Fruit fly (Drosophila melanogaster): Measurements from ENCODE around the gene Sry-beta.

Sry-beta gene

DNA sequence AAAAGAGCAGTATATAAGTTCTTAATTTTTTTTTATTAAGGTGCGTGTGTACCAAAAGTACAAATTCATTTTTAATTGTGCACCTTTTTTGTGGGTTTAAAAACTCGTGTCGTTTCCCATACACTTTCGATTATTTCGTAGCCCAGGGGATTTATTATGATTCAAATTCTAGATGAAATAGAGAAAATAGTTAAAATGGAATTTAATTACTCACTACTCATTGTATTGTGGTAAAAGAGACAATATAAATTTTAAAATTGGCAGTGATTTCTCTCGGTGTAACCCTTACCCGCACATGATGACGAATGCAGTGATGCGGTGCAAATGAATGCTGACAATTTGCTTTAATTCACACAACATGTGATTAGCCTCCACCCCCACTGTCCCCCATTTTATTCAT lies 43.7 kb downstream of the Sry-beta start (continued):
- TF ChIP-seq CG6254 (GFP tag; optimal IDR thresholded peaks at IDR 0.05) (no peak), dmrt11E (tag; optimal IDR thresholded peaks at IDR 0.05) (no peak), seq (GFP tag; IDR thresholded peaks at IDR 0.05) (no peak), CG15011 (GFP tag; optimal IDR thresholded peaks at IDR 0.05) (no peak), CG10267 (tag; optimal IDR thresholded peaks at IDR 0.05) (no peak), CG3995 (GFP tag; optimal IDR thresholded peaks at IDR 0.05) (no peak), ap (GFP tag; IDR thresholded peaks at IDR 0.05) (no peak), CG34422 (GFP tag; IDR thresholded peaks at IDR 0.05) (no peak), CG33557 (GFP tag; optimal IDR thresholded peaks at IDR 0.05) (no peak), CG11504 (tag; optimal IDR thresholded peaks at IDR 0.05) (peak; percentile 46), CG8290 (GFP tag; optimal IDR thresholded peaks at IDR 0.05) (no peak), CG8290 (tag; optimal IDR thresholded peaks at IDR 0.05) (peak in 1 of 2 experiments; percentile 4), Opbp (GFP tag; IDR thresholded peaks at IDR 0.05; ENCODE audit: partially characterized antibody) (no peak), CG13123 (GFP tag; optimal IDR thresholded peaks at IDR 0.05) (no peak), ci (GFP tag; IDR thresholded peaks at IDR 0.05) (peak; percentile 41; the same call in 1 of the 3 replicates), Chrac-16 (GFP tag; optimal IDR thresholded peaks at IDR 0.05) (no peak), Rfx (GFP tag; IDR thresholded peaks at IDR 0.05) (0 out of 2 replicates have a peak, but pooled peaks have one; percentile 15), CG11247 (GFP tag; IDR thresholded peaks at IDR 0.05) (no peak), pzg (GFP tag; optimal IDR thresholded peaks at IDR 0.05) (no peak), CG9876 (GFP tag; optimal IDR thresholded peaks at IDR 0.05) (no peak), h (optimal IDR thresholded peaks at IDR 0.05) (no peak), bbx (GFP tag; IDR thresholded peaks at IDR 0.05; ENCODE audit: partially characterized antibody) (no peak), Camta (GFP tag; optimal IDR thresholded peaks at IDR 0.05) (no peak), CG6689 (GFP tag; IDR thresholded peaks at IDR 0.05) (no peak), Hsf (GFP tag; optimal IDR thresholded peaks at IDR 0.05) (no peak), CG10321 (GFP tag; IDR thresholded peaks at IDR 0.05) (no peak), Hmr (GFP tag; optimal IDR thresholded peaks at IDR 0.05) (no peak), lmd (GFP tag; IDR thresholded peaks at IDR 0.05) (0 out of 2 replicates have a peak, but pooled peaks have one; percentile 32), CG33213 (GFP tag; optimal IDR thresholded peaks at IDR 0.05) (no peak), Nf-YC (tag; optimal IDR thresholded peaks at IDR 0.05) (no peak), Nf-YA (GFP tag; IDR thresholded peaks at IDR 0.05) (no peak), phol (tag; optimal IDR thresholded peaks at IDR 0.05) (peak; percentile 24), HLH54F (GFP tag; optimal IDR thresholded peaks at IDR 0.05) (no peak), luna (GFP tag; optimal IDR thresholded peaks at IDR 0.05) (no peak), Scr (GFP tag; IDR thresholded peaks at IDR 0.05; ENCODE audit: partially characterized antibody) (no peak), CG16779 (GFP tag; IDR thresholded peaks at IDR 0.05) (no peak), Poxn (GFP tag; IDR thresholded peaks at IDR 0.05) (no peak), D19A (tag; optimal IDR thresholded peaks at IDR 0.05) (no peak), CG2129 (GFP tag; IDR thresholded peaks at IDR 0.05; ENCODE audit: partially characterized antibody) (no peak), CG15269 (tag; optimal IDR thresholded peaks at IDR 0.05) (peak; percentile 19), ab (GFP tag; optimal IDR thresholded peaks at IDR 0.05) (no peak), CG13287 (GFP tag; IDR thresholded peaks at IDR 0.05; ENCODE audit: partially characterized antibody) (no peak), amos (GFP tag; IDR thresholded peaks at IDR 0.05; ENCODE audit: partially characterized antibody) (no peak), PHDP (tag; optimal IDR thresholded peaks at IDR 0.05) (no peak), CG12071 (GFP tag; optimal IDR thresholded peaks at IDR 0.05) (no peak), klu (GFP tag; IDR thresholded peaks at IDR 0.05) (no peak), CG11398 (GFP tag; optimal IDR thresholded peaks at IDR 0.05) (no peak), CG17385 (GFP tag; optimal IDR thresholded peaks at IDR 0.05) (no peak), peb (GFP tag; IDR thresholded peaks at IDR 0.05) (no peak), CG2199 (GFP tag; IDR thresholded peaks at IDR 0.05) (no peak), gce (GFP tag; IDR thresholded peaks at IDR 0.05) (no peak), toy (GFP tag; IDR thresholded peaks at IDR 0.05) (no peak), ewg (GFP tag; optimal IDR thresholded peaks at IDR 0.05) (no peak)

All from whole organism, embryonic.